Fruit fly (Drosophila melanogaster) whole organism, pupa: ENCODE results near the gene D2hgdh.

Source experiments
- CG10348 ChIP-seq: fragments of 200-800 bp; sonication (Bioruptor generic); IDR thresholded peaks from 2 replicates; pipeline ENCODE4 v1.3.6; 2022; ENCODE audit warnings: missing biosample characterization, missing genetic modification characterization
- CG13204 ChIP-seq: fragments of 200-800 bp; sonication (Bioruptor generic); optimal IDR thresholded peaks from 2 replicates; lab custom pipeline; 2018; ENCODE audit warnings: missing biosample characterization, mild to moderate bottlenecking, missing genetic modification characterization, moderate library complexity
- CG34367 ChIP-seq: fragments of 200-800 bp; sonication (Bioruptor generic); optimal IDR thresholded peaks from 2 replicates; lab custom pipeline; 2018; ENCODE audit warnings: missing biosample characterization, mild to moderate bottlenecking, missing genetic modification characterization
- CG4496 ChIP-seq: fragments of 200-800 bp; sonication (Bioruptor generic); IDR thresholded peaks from 3 replicates; pipeline ENCODE4 v1.3.6; 2022; ENCODE audit warnings: missing biosample characterization, missing genetic modification characterization
- CG9948 ChIP-seq: fragments of 200-800 bp; sonication (Bioruptor generic); optimal IDR thresholded peaks from 2 replicates; lab custom pipeline; 2018; ENCODE audit warnings: missing biosample characterization, mild to moderate bottlenecking, missing genetic modification characterization, moderate library complexity
- EcR ChIP-seq: fragments of 200-800 bp; sonication (Bioruptor generic); optimal IDR thresholded peaks from 3 replicates; lab custom pipeline; 2019; ENCODE audit warnings: missing biosample characterization, missing genetic modification characterization, mild to moderate bottlenecking, moderate library complexity, missing genetic modification reagents
- Pif1A ChIP-seq: fragments of 200-800 bp; sonication (Bioruptor generic); optimal IDR thresholded peaks from 3 replicates; lab custom pipeline; 2016; ENCODE audit warnings: missing biosample characterization, missing genetic modification characterization
- Snoo ChIP-seq: fragments of 200-800 bp; sonication (Bioruptor generic); optimal IDR thresholded peaks from 3 replicates; lab custom pipeline; 2017; ENCODE audit warnings: missing biosample characterization, mild to moderate bottlenecking, missing genetic modification characterization, inconsistent platforms
- fd96Ca ChIP-seq: fragments of 200-800 bp; sonication (Bioruptor generic); IDR thresholded peaks from 3 replicates; pipeline ENCODE4 v1.3.6; 2022; ENCODE audit warnings: missing biosample characterization, missing genetic modification characterization

DNA sequence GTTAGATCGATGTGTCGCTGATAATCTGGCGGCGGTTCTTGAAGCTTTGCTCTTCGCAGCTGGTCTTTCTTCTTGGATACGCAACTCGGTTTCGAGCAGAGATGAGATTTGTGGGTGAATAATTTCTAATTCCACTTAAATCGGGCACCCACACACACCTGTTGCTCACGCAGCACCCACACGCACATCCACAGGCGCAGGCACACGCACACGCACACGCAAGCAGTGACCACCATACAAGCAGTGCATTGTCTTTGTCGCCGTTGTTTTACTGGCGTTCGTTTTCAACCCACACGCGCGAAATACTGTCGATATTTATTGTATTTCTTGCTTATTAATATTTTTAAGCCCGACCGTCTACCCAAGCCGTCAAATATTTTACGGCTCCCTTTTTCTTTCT is 44.9 kb upstream of the D2hgdh start:
- TF ChIP-seq CG34367 (no peak), Snoo (tag; lab: Kevin White, UChicago) (no peak), CG13204 (GFP tag; lab: Kevin White, UChicago) (no peak), CG4496 (GFP tag; lab: Robert Waterston, UW) (no peak), fd96Ca (no peak), EcR (no peak), CG9948 (tag; lab: Kevin White, UChicago) (no peak), Pif1A (no peak), CG10348 (GFP tag; lab: Robert Waterston, UW) (no peak)
